Worm (Caenorhabditis elegans): ENCODE results near the gene clec-86.

clec-86 gene

ce11 chrX:7125178-7125577, 14.5 kb upstream of the clec-86 start:
- TF ChIP-seq mel-28 (tag; optimal IDR thresholded peaks at IDR 0.05; ENCODE audit: borderline replicate concordance) (no peak), K11D2.4 (GFP tag; IDR thresholded peaks at IDR 0.05) (no peak), nhr-80 (tag; optimal IDR thresholded peaks at IDR 0.05) (peak; percentile 12), Y53G8AR.9 (GFP tag; conservative IDR thresholded peaks at IDR 0.05) (no peak), lir-1 (GFP tag; conservative IDR thresholded peaks at IDR 0.05) (no peak), mes-4 (tag; optimal IDR thresholded peaks at IDR 0.05) (no peak)

ce11 chrX:7126348-7126747, 13.3 kb upstream of the clec-86 start, which contains the start of gene ist-1:
Gene ist-1, plus strand, starts transcription at chrX:7126648.
- no peak for TF ChIP-seq nhr-90 (tag; optimal IDR thresholded peaks at IDR 0.05)
- TF ChIP-seq xnd-1 (tag; optimal IDR thresholded peaks at IDR 0.05) = no peak
- TF ChIP-seq attf-3 (GFP tag; conservative IDR thresholded peaks at IDR 0.05) = no peak
- TF ChIP-seq C17E4.6 (GFP tag; IDR thresholded peaks at IDR 0.05) = no peak
- TF ChIP-seq tlf-1 (GFP tag; optimal IDR thresholded peaks at IDR 0.05) = no peak
- no peak for TF ChIP-seq die-1 (tag; optimal IDR thresholded peaks at IDR 0.05)
- no peak for TF ChIP-seq F23B12.7 (tag; optimal IDR thresholded peaks at IDR 0.05; ENCODE audit: insufficient read depth)
- no peak for TF ChIP-seq snpc-4 (GFP tag; optimal IDR thresholded peaks at IDR 0.05)
- TF ChIP-seq snpc-4 (tag; optimal IDR thresholded peaks at IDR 0.05) = no peak
- no peak for TF ChIP-seq F22D6.2 (tag; optimal IDR thresholded peaks at IDR 0.05)
- no peak for TF ChIP-seq mel-28 (tag; optimal IDR thresholded peaks at IDR 0.05; ENCODE audit: borderline replicate concordance)
- TF ChIP-seq him-1 (tag; optimal IDR thresholded peaks at IDR 0.05) = no peak
- no peak for TF ChIP-seq B0261.1 (tag; optimal IDR thresholded peaks at IDR 0.05)
- no peak for TF ChIP-seq B0336.3 (GFP tag; IDR thresholded peaks at IDR 0.05)
- no peak for TF ChIP-seq bed-2 (GFP tag; IDR thresholded peaks at IDR 0.05)
- TF ChIP-seq ztf-25 (GFP tag; IDR thresholded peaks at IDR 0.05) = no peak
- TF ChIP-seq F49E8.2 (tag; optimal IDR thresholded peaks at IDR 0.05; ENCODE audit: insufficient read depth) = no peak
- TF ChIP-seq pbrm-1 (GFP tag; IDR thresholded peaks at IDR 0.05) = no peak

- no peak for TF ChIP-seq unc-62 (GFP tag; optimal IDR thresholded peaks at IDR 0.05)
- no peak for TF ChIP-seq cebp-2 (GFP tag; IDR thresholded peaks at IDR 0.05)
- no peak for TF ChIP-seq xnd-1 (tag; optimal IDR thresholded peaks at IDR 0.05)
- no peak for TF ChIP-seq aptf-3 (GFP tag; IDR thresholded peaks at IDR 0.05)
- TF ChIP-seq hsf-1 (GFP tag; IDR thresholded peaks at IDR 0.05) = no peak
- TF ChIP-seq F37B4.10 (GFP tag; IDR thresholded peaks at IDR 0.05) = no peak
- no peak for TF ChIP-seq zfh-2 (GFP tag; conservative IDR thresholded peaks at IDR 0.05)
- no peak for TF ChIP-seq chd-7 (tag; optimal IDR thresholded peaks at IDR 0.05)
- TF ChIP-seq C06A6.2 (GFP tag; conservative IDR thresholded peaks at IDR 0.05) = no peak
- no peak for TF ChIP-seq ama-1 (optimal IDR thresholded peaks at IDR 0.05)
- TF ChIP-seq ama-1 (GFP tag; optimal IDR thresholded peaks at IDR 0.05) = no peak
- no peak for TF ChIP-seq F55B11.4 (tag; optimal IDR thresholded peaks at IDR 0.05; ENCODE audit: borderline replicate concordance, insufficient read depth)
- TF ChIP-seq Y95B8A.8 (GFP tag; IDR thresholded peaks at IDR 0.05) = no peak
- TF ChIP-seq snpc-3.4 (tag; optimal IDR thresholded peaks at IDR 0.05) = no peak
- no peak for TF ChIP-seq rpc-1 (optimal IDR thresholded peaks at IDR 0.05)
- TF ChIP-seq rpc-1 (tag; optimal IDR thresholded peaks at IDR 0.05) = no peak
- TF ChIP-seq B0261.1 (tag; optimal IDR thresholded peaks at IDR 0.05) = no peak
- TF ChIP-seq mcd-1 (GFP tag; IDR thresholded peaks at IDR 0.05) = no peak
- TF ChIP-seq F49E8.2 (tag; optimal IDR thresholded peaks at IDR 0.05; ENCODE audit: insufficient read depth) = no peak
- no peak for TF ChIP-seq ZK185.1 (tag; optimal IDR thresholded peaks at IDR 0.05; ENCODE audit: poor library complexity, severe bottlenecking)
- TF ChIP-seq nhr-120 (GFP tag; IDR thresholded peaks at IDR 0.05) = no peak
Measured at ce11 chrX:7128615-7129014, 11.1 kb upstream of the clec-86 start.

All from whole organism, young adult.